Worm (Caenorhabditis elegans) whole organism, L4 larva: ENCODE data around the gene F55D10.4.

Experiments used
- daf-16 ChIP-seq, 3 experiments: sonication (generic microtip); optimal IDR thresholded peaks; 2 replicates each; lab custom pipeline; 2016 to 2017; ENCODE audit warnings: missing genetic modification characterization in 3 of 3, missing genetic modification reagents in 3 of 3, mild to moderate bottlenecking in 2 of 3, missing compliant biosample characterization in 2 of 3, missing biosample characterization in 1 of 3, moderate library complexity in 1 of 3
- dmd-6 ChIP-seq: fragments of 200-800 bp; sonication (Bioruptor generic); IDR thresholded peaks from 2 replicates; pipeline ENCODE4 v1.3.6; 2022; ENCODE audit warnings: missing genetic modification reagents, missing genetic modification characterization, missing compliant biosample characterization
- dve-1 ChIP-seq: sonication (generic microtip); optimal IDR thresholded peaks from 2 replicates; lab custom pipeline; 2017; ENCODE audit warnings: antibody characterized with exemption, mild to moderate bottlenecking, missing genetic modification characterization, missing compliant biosample characterization; ENCODE audit not compliant: insufficient read depth
- fkh-10 ChIP-seq: fragments of 150-350 bp; optimal IDR thresholded peaks from 2 replicates; lab custom pipeline; 2014; ENCODE audit warnings: missing biosample characterization, missing genetic modification reagents, missing genetic modification characterization
- hlh-11 ChIP-seq: fragments of 200-800 bp; sonication (Bioruptor generic); optimal IDR thresholded peaks from 2 replicates; lab custom pipeline; 2018; ENCODE audit warnings: mild to moderate bottlenecking, missing genetic modification characterization, missing compliant biosample characterization
- mes-2 ChIP-seq: sonication (generic microtip); optimal IDR thresholded peaks from 2 replicates; lab custom pipeline; 2016; ENCODE audit warnings: missing genotype, mild to moderate bottlenecking, missing genetic modification characterization, missing compliant biosample characterization; ENCODE audit not compliant: poor library complexity, severe bottlenecking
- nhr-237 ChIP-seq: sonication (generic microtip); optimal IDR thresholded peaks from 2 replicates; lab custom pipeline; 2017; ENCODE audit warnings: missing biosample characterization, missing genetic modification characterization
- tra-1 ChIP-seq: fragments of 200-800 bp; sonication (Bioruptor generic); IDR thresholded peaks from 2 replicates; pipeline ENCODE4 v1.3.6; 2022; ENCODE audit warnings: missing genetic modification reagents, missing genetic modification characterization, missing compliant biosample characterization
- unc-130 ChIP-seq: sonication (generic microtip); optimal IDR thresholded peaks from 2 replicates; lab custom pipeline; 2016; ENCODE audit warnings: missing genetic modification reagents, missing genetic modification characterization, missing compliant biosample characterization
- unc-39 ChIP-seq: sonication (generic microtip); optimal IDR thresholded peaks from 2 replicates; lab custom pipeline; 2017; ENCODE audit warnings: missing biosample characterization, missing genetic modification characterization

F55D10.4 gene

DNA sequence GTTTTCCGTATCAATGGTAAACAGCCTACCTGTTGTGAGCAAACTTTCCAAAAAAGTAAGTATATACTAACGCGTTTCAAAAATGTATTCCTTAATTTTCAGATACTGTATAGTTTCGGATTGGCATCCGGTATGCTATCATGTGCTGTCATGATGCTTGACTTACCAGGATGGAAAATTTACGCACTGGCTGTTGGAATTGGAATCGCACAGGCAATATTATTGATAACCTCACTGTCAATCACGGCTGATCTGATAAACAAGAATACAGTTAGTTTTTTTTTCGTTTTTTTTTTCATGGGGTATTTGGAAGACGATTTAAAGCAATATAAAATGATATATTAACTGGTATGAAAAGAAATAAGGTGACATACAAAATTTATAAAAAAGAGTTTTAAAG, 48.6 kb downstream of the F55D10.4 start:
- no peak for TF ChIP-seq nhr-237 (tag; lab: Kevin White, UChicago)
- TF ChIP-seq dve-1 (tag; lab: Kevin White, UChicago): peak; percentile 53
- peak; percentile 32 for TF ChIP-seq hlh-11 (tag; lab: Kevin White, UChicago)
- no peak for TF ChIP-seq unc-130 (GFP tag; lab: Kevin White, UChicago)
- TF ChIP-seq unc-39 (tag; lab: Kevin White, UChicago): no peak
- TF ChIP-seq fkh-10: no peak
- no peak for TF ChIP-seq daf-16 (GFP tag; optimal IDR thresholded peaks at IDR 0.05; lab: Kevin White, UChicago)
- TF ChIP-seq daf-16 (tag; optimal IDR thresholded peaks at IDR 0.05; lab: Kevin White, UChicago): peak; percentile 47
- 0 out of 2 replicates have a peak, but pooled peaks have one; percentile 36 for TF ChIP-seq tra-1 (GFP tag; lab: Robert Waterston, UW)
- peak; percentile 86 for TF ChIP-seq dmd-6 (GFP tag; lab: Robert Waterston, UW)
- TF ChIP-seq, all 104 proteins: peak for 5

DNA sequence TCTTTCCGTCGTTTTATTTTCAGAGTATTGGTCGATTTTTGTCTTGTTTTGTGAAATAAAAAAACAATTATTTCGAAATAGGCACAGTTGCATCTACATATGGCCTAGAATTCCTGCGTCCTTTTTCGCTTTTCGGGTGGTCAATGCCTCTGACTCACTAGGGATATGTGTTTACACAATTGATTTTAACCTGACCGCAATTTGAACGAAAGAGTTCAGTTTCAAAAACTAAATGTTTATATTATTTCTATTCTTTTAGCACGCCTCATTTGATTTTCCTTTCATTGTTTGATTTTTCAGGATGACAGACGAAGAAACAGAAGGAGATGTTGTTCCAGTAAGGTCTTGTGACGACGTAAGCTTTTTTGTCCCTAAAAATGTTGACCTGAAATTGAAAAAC, 52.7 kb downstream of the F55D10.4 start, which contains the start of gene mfsd-12:
Gene mfsd-12, plus strand, starts transcription at position 301 of the 400 bp plus-strand sequence.
- TF ChIP-seq mes-2 (tag; lab: Kevin White, UChicago) (peak; percentile 21), nhr-237 (tag; lab: Kevin White, UChicago) (no peak)
